Worm (Caenorhabditis elegans): ENCODE measurements around the gene F15G9.6.

F15G9.6 gene

DNA sequence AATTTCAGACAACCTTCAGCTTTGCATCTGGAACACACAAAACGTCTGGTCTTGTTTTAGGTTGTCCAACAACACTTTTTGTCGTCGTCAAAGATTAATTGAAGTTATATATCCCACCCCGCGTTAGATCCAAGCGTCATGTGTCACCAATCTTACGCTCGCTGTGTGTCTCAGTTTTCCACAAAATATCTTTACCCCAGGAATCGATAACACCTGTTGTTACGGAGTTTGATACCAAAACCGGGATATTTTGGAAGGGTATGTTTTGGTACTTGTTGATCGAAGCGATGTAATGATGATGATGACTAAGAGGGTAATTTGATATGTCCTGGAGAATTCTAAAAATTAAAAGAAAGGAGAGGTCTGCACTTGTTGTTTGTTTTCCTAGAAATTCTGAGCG lies 25.9 kb downstream of the F15G9.6 start:
- TF ChIP-seq unc-62 (GFP tag; optimal IDR thresholded peaks at IDR 0.05) = peak; percentile 5
- TF ChIP-seq hlh-1 (tag; optimal IDR thresholded peaks at IDR 0.05) = peak; percentile 98
- TF ChIP-seq nhr-76 (tag; optimal IDR thresholded peaks at IDR 0.05) = no peak
- TF ChIP-seq ceh-43 (GFP tag; optimal IDR thresholded peaks at IDR 0.05) = no peak
- TF ChIP-seq elt-3 (tag; optimal IDR thresholded peaks at IDR 0.05) = no peak
- TF ChIP-seq unc-120 (tag; optimal IDR thresholded peaks at IDR 0.05; ENCODE audit: poor library complexity, severe bottlenecking) = peak; percentile 82
- no peak for TF ChIP-seq ham-2 (GFP tag; optimal IDR thresholded peaks at IDR 0.05)

DNA sequence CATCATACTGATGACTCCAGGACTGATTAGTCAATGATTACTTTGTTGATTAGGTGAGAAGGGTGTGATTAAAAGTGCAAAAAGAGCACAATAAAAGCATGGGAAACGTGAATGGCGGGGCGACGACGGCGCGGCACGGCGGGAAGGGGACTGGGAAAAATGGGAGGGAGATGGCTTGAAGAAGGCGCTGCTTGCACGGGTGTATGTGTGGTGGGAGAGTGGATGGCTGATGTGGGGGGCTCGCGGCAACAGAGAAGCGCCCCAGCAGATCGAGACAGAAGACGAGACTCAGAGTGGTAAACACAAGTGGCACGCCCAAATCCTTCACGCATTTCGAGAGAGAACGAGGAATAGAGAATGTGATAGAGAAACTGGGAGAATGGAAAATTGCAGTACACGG lies 28.2 kb downstream of the F15G9.6 start, which contains the start of gene F15G9.5:
F15G9.5 (minus strand) TSS at position 159 of the 400 bp plus-strand sequence.
- TF ChIP-seq bed-3 (GFP tag; optimal IDR thresholded peaks at IDR 0.05) = no peak
- no peak for TF ChIP-seq drap-1 (GFP tag; optimal IDR thresholded peaks at IDR 0.05)
- no peak for TF ChIP-seq nhr-76 (tag; optimal IDR thresholded peaks at IDR 0.05)
- TF ChIP-seq pha-4 (tag; optimal IDR thresholded peaks at IDR 0.05) = no peak
- TF ChIP-seq lsy-2 (tag; optimal IDR thresholded peaks at IDR 0.05) = no peak
- TF ChIP-seq nhr-28 (tag; optimal IDR thresholded peaks at IDR 0.05) = no peak
- TF ChIP-seq lin-32 (GFP tag; optimal IDR thresholded peaks at IDR 0.05) = no peak
- peak; percentile 46 for TF ChIP-seq hlh-1 (tag; optimal IDR thresholded peaks at IDR 0.05)
- TF ChIP-seq lin-13 (tag; optimal IDR thresholded peaks at IDR 0.05) = no peak
- TF ChIP-seq unc-62 (GFP tag; optimal IDR thresholded peaks at IDR 0.05) = no peak
- TF ChIP-seq tbx-8 (GFP tag; optimal IDR thresholded peaks at IDR 0.05) = no peak
- no peak for TF ChIP-seq ceh-39 (tag; optimal IDR thresholded peaks at IDR 0.05)
- TF ChIP-seq nhr-12 (tag; optimal IDR thresholded peaks at IDR 0.05) = no peak
- no peak for TF ChIP-seq nhr-2 (tag; optimal IDR thresholded peaks at IDR 0.05)
- TF ChIP-seq zip-8 (tag; optimal IDR thresholded peaks at IDR 0.05) = no peak
- TF ChIP-seq snpc-4 (tag; optimal IDR thresholded peaks at IDR 0.05) = no peak
- peak; percentile 35 for TF ChIP-seq ces-1 (GFP tag; optimal IDR thresholded peaks at IDR 0.05)
- TF ChIP-seq elt-3 (tag; optimal IDR thresholded peaks at IDR 0.05) = no peak
- no peak for TF ChIP-seq blmp-1 (tag; optimal IDR thresholded peaks at IDR 0.05)
- no peak for TF ChIP-seq ceh-83 (GFP tag; optimal IDR thresholded peaks at IDR 0.05)
- TF ChIP-seq ztf-11 (tag; optimal IDR thresholded peaks at IDR 0.05) = no peak
- TF ChIP-seq M03D4.4 (tag; optimal IDR thresholded peaks at IDR 0.05) = peak; percentile 12
- no peak for TF ChIP-seq unc-39 (tag; optimal IDR thresholded peaks at IDR 0.05)
- TF ChIP-seq elt-1 (tag; optimal IDR thresholded peaks at IDR 0.05; ENCODE audit: borderline replicate concordance, insufficient read depth) = no peak
- peak; percentile 65 for TF ChIP-seq unc-120 (tag; optimal IDR thresholded peaks at IDR 0.05; ENCODE audit: poor library complexity, severe bottlenecking)
- TF ChIP-seq mls-2 (tag; optimal IDR thresholded peaks at IDR 0.05) = peak; percentile 31
- TF ChIP-seq sptf-1 (tag; optimal IDR thresholded peaks at IDR 0.05) = peak; percentile 28
- peak; percentile 11 for TF ChIP-seq mep-1 (tag; optimal IDR thresholded peaks at IDR 0.05)
- TF ChIP-seq sem-2 (GFP tag; optimal IDR thresholded peaks at IDR 0.05) = no peak

DNA sequence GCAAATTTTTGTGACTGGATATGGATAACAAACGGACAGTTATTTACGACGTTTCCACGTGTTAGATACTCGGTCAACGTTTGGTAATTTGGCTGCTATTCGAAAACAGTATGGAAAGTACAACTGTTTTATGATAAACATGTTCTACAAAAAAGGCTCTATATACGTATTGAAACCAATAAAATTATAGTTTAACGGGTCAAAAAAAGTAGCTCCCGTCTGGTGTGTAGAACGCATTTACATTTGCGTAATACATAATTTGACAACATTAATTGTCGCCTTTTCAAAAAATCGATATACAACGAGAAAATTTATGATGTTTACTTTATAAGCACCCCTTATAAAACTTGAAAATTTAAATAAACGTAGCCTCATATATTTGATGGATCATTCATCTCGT lies 32.5 kb downstream of the F15G9.6 start:
- TF ChIP-seq nhr-28 (tag; optimal IDR thresholded peaks at IDR 0.05) (no peak), ztf-11 (tag; optimal IDR thresholded peaks at IDR 0.05) (no peak), nhr-76 (tag; optimal IDR thresholded peaks at IDR 0.05) (no peak), ceh-83 (GFP tag; optimal IDR thresholded peaks at IDR 0.05) (no peak), mep-1 (tag; optimal IDR thresholded peaks at IDR 0.05) (no peak), cnd-1 (tag; optimal IDR thresholded peaks at IDR 0.05) (no peak), unc-120 (tag; optimal IDR thresholded peaks at IDR 0.05; ENCODE audit: poor library complexity, severe bottlenecking) (no peak), hlh-1 (tag; optimal IDR thresholded peaks at IDR 0.05) (no peak), nhr-2 (tag; optimal IDR thresholded peaks at IDR 0.05) (no peak), sem-2 (GFP tag; optimal IDR thresholded peaks at IDR 0.05) (no peak)

DNA sequence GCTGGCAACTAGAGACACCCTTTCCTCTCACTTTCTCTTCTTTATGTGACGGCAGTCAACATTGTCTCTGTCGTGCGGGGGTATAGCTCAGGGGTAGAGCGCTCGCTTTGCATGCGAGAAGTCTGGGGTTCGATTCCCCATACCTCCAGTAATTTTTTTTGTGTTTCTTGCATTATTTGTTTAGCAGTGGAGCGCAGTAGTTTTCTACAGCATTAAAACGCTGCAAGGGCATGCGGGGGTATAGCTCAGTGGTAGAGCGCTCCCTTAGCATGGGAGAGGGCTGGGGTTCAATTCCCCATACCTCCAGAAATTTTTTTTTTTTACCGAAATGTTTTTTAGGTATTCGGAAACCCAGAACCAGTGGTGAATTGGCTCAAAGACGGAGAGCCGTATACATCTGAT lies 34.0 kb downstream of the F15G9.6 start:
- peak; percentile 54 for TF ChIP-seq elt-3 (tag; optimal IDR thresholded peaks at IDR 0.05)
- TF ChIP-seq cnd-1 (tag; optimal IDR thresholded peaks at IDR 0.05) = peak; percentile 95
- peak; percentile 77 for TF ChIP-seq nhr-237 (tag; optimal IDR thresholded peaks at IDR 0.05)
- peak; percentile 69 for TF ChIP-seq blmp-1 (tag; optimal IDR thresholded peaks at IDR 0.05)
- TF ChIP-seq mep-1 (tag; optimal IDR thresholded peaks at IDR 0.05) = peak; percentile 93
- peak; percentile 95 for TF ChIP-seq ceh-43 (GFP tag; optimal IDR thresholded peaks at IDR 0.05)
- TF ChIP-seq sem-2 (GFP tag; optimal IDR thresholded peaks at IDR 0.05) = peak; percentile 95
- peak; percentile 40 for TF ChIP-seq lin-13 (tag; optimal IDR thresholded peaks at IDR 0.05)
- TF ChIP-seq flh-1 (GFP tag; optimal IDR thresholded peaks at IDR 0.05) = peak; percentile 94
- peak; percentile 97 for TF ChIP-seq drap-1 (GFP tag; optimal IDR thresholded peaks at IDR 0.05)
- peak; percentile 99 for TF ChIP-seq ceh-83 (GFP tag; optimal IDR thresholded peaks at IDR 0.05)
- TF ChIP-seq ham-2 (GFP tag; optimal IDR thresholded peaks at IDR 0.05) = peak; percentile 96
- TF ChIP-seq M03D4.4 (tag; optimal IDR thresholded peaks at IDR 0.05) = peak; percentile 96
- peak; percentile 95 for TF ChIP-seq unc-120 (tag; optimal IDR thresholded peaks at IDR 0.05; ENCODE audit: poor library complexity, severe bottlenecking)
- TF ChIP-seq pha-4 (tag; optimal IDR thresholded peaks at IDR 0.05) = peak; percentile 61
- TF ChIP-seq bed-3 (GFP tag; optimal IDR thresholded peaks at IDR 0.05) = peak; percentile 94
- peak; percentile 84 for TF ChIP-seq nhr-28 (tag; optimal IDR thresholded peaks at IDR 0.05)
- TF ChIP-seq sptf-1 (tag; optimal IDR thresholded peaks at IDR 0.05) = peak; percentile 98
- TF ChIP-seq hlh-1 (tag; optimal IDR thresholded peaks at IDR 0.05) = peak; percentile 43
- peak; percentile 56 for TF ChIP-seq ztf-11 (tag; optimal IDR thresholded peaks at IDR 0.05)
- TF ChIP-seq tbx-8 (GFP tag; optimal IDR thresholded peaks at IDR 0.05) = peak; percentile 96
- TF ChIP-seq mls-2 (tag; optimal IDR thresholded peaks at IDR 0.05) = peak; percentile 98
- TF ChIP-seq nhr-12 (tag; optimal IDR thresholded peaks at IDR 0.05) = peak; percentile 31
- peak; percentile 63 for TF ChIP-seq unc-62 (GFP tag; optimal IDR thresholded peaks at IDR 0.05)
- TF ChIP-seq lin-32 (GFP tag; optimal IDR thresholded peaks at IDR 0.05) = peak; percentile 92
